Fruit fly (Drosophila melanogaster) whole organism, prepupa: ENCODE measurements around the gene CG9624.

ENCODE experiments used
- CG10669 ChIP-seq: fragments of 200-800 bp; sonication (Bioruptor generic); optimal IDR thresholded peaks from 3 replicates; lab custom pipeline; 2018; ENCODE audit warnings: missing biosample characterization, mild to moderate bottlenecking, missing genetic modification characterization, moderate library complexity
- CG11294 ChIP-seq: fragments of 200-800 bp; sonication (Bioruptor generic); IDR thresholded peaks from 2 replicates; pipeline ENCODE4 v1.3.6; 2022; ENCODE audit warnings: missing biosample characterization, missing genetic modification characterization
- CG32006 ChIP-seq: fragments of 200-800 bp; sonication (Bioruptor generic); optimal IDR thresholded peaks from 3 replicates; lab custom pipeline; 2017; ENCODE audit warnings: missing biosample characterization, mild to moderate bottlenecking, missing genetic modification characterization
- CG8632 ChIP-seq: fragments of 200-800 bp; sonication (Bioruptor generic); optimal IDR thresholded peaks from 3 replicates; lab custom pipeline; 2016; ENCODE audit warnings: missing biosample characterization, missing genetic modification characterization
- fd59A ChIP-seq: fragments of 200-800 bp; sonication (Bioruptor generic); optimal IDR thresholded peaks from 2 replicates; lab custom pipeline; 2017; ENCODE audit warnings: missing biosample characterization, mild to moderate bottlenecking, missing genetic modification characterization, missing genetic modification reagents
- topi ChIP-seq: fragments of 200-800 bp; sonication (Bioruptor generic); optimal IDR thresholded peaks from 3 replicates; lab custom pipeline; 2016; ENCODE audit warnings: missing biosample characterization, missing genetic modification characterization

DNA sequence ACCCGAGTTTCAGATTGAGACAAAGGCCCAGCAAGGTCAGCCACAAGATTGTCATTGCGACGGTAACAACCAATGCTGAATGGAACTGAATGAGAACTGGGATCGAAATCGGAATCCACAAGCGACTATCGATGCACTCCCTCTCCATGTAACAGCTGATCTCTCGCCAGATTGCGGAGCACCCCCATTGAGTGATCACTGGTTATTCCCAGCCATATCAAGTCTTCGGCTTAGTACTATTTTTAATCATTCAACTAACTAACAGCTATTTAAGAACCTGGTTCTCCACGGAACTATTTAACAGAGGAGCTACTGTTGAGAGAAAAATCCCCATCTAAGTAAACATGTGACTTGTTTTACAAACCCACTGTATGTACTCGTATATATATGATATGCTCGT lies 2.3 kb downstream of the CG9624 start, which contains the start of gene CG9631:
- no peak for TF ChIP-seq CG8632 (GFP tag; lab: Kevin White, UChicago)
- no peak for TF ChIP-seq CG32006 (GFP tag; lab: Kevin White, UChicago)
- TF ChIP-seq CG11294, result no peak
- TF ChIP-seq topi (GFP tag; lab: Kevin White, UChicago), result no peak
- TF ChIP-seq fd59A (GFP tag; lab: Kevin White, UChicago), result no peak
- TF ChIP-seq CG10669, result no peak
